Worm (Caenorhabditis elegans) whole organism, mixed stage, embryonic: ENCODE data around the gene sym-1.

Source experiments
- M03D4.4 ChIP-seq: sonication (generic microtip); optimal IDR thresholded peaks from 2 replicates; lab custom pipeline; 2017; ENCODE audit warnings: mild to moderate bottlenecking, missing genetic modification characterization, missing compliant biosample characterization
- blmp-1 ChIP-seq: fragments of 150-350 bp; optimal IDR thresholded peaks from 2 replicates; lab custom pipeline; 2014; ENCODE audit warnings: missing biosample characterization, missing genetic modification characterization
- ceh-43 ChIP-seq: fragments of 200-800 bp; sonication (Bioruptor generic); optimal IDR thresholded peaks from 2 replicates; lab custom pipeline; 2018; ENCODE audit warnings: mild to moderate bottlenecking, missing genetic modification characterization, moderate library complexity, missing compliant biosample characterization
- ceh-83 ChIP-seq: fragments of 200-800 bp; sonication (Bioruptor generic); optimal IDR thresholded peaks from 2 replicates; lab custom pipeline; 2018; ENCODE audit warnings: mild to moderate bottlenecking, missing genetic modification characterization, missing compliant biosample characterization
- ces-1 ChIP-seq: fragments of 150-350 bp; optimal IDR thresholded peaks from 2 replicates; lab custom pipeline; 2014; ENCODE audit warnings: missing biosample characterization, missing genetic modification reagents, missing genetic modification characterization
- cnd-1 ChIP-seq: fragments of 200-800 bp; sonication (Bioruptor generic); optimal IDR thresholded peaks from 2 replicates; lab custom pipeline; 2018; ENCODE audit warnings: mild to moderate bottlenecking, missing genetic modification characterization, missing compliant biosample characterization
- elt-1 ChIP-seq: sonication (generic microtip); optimal IDR thresholded peaks from 2 replicates; lab custom pipeline; 2017; ENCODE audit warnings: missing genetic modification characterization, mild to moderate bottlenecking, missing compliant biosample characterization, antibody characterized with exemption, moderate library complexity, borderline replicate concordance; ENCODE audit not compliant: insufficient read depth
- flh-1 ChIP-seq: fragments of 200-800 bp; sonication (Bioruptor generic); optimal IDR thresholded peaks from 2 replicates; lab custom pipeline; 2018; ENCODE audit warnings: mild to moderate bottlenecking, missing genetic modification characterization, moderate library complexity, missing compliant biosample characterization
- ham-2 ChIP-seq: fragments of 200-800 bp; sonication (Bioruptor generic); optimal IDR thresholded peaks from 2 replicates; lab custom pipeline; 2018; ENCODE audit warnings: mild to moderate bottlenecking, missing genetic modification characterization, missing compliant biosample characterization
- hlh-1 ChIP-seq: fragments of 150-350 bp; optimal IDR thresholded peaks from 2 replicates; lab custom pipeline; 2014; ENCODE audit warnings: missing biosample characterization, missing genetic modification reagents, missing genetic modification characterization
- lin-13 ChIP-seq: fragments of 150-350 bp; optimal IDR thresholded peaks from 2 replicates; lab custom pipeline; 2014; ENCODE audit warnings: missing biosample characterization, missing genetic modification characterization
- lsy-2 ChIP-seq: fragments of 150-350 bp; optimal IDR thresholded peaks from 2 replicates; lab custom pipeline; 2014; ENCODE audit warnings: missing biosample characterization, missing genetic modification characterization
- mep-1 ChIP-seq: fragments of 150-350 bp; optimal IDR thresholded peaks from 2 replicates; lab custom pipeline; 2017; ENCODE audit warnings: missing biosample characterization, missing genetic modification reagents, missing genetic modification characterization, inconsistent platforms
- mls-2 ChIP-seq: sonication (generic microtip); optimal IDR thresholded peaks from 2 replicates; lab custom pipeline; 2016; ENCODE audit warnings: mild to moderate bottlenecking, missing genetic modification characterization, moderate library complexity, missing compliant biosample characterization
- nhr-12 ChIP-seq: fragments of 150-350 bp; optimal IDR thresholded peaks from 2 replicates; lab custom pipeline; 2014; ENCODE audit warnings: missing biosample characterization, missing genetic modification characterization
- nhr-2 ChIP-seq: fragments of 150-350 bp; optimal IDR thresholded peaks from 2 replicates; lab custom pipeline; 2014; ENCODE audit warnings: missing biosample characterization, missing genetic modification characterization
- nhr-237 ChIP-seq: fragments of 150-350 bp; optimal IDR thresholded peaks from 2 replicates; lab custom pipeline; 2014; ENCODE audit warnings: missing biosample characterization, missing genetic modification characterization
- nhr-28 ChIP-seq: fragments of 150-350 bp; optimal IDR thresholded peaks from 2 replicates; lab custom pipeline; 2014; ENCODE audit warnings: missing biosample characterization, missing genetic modification characterization
- nhr-76 ChIP-seq: sonication (generic microtip); optimal IDR thresholded peaks from 2 replicates; lab custom pipeline; 2017; ENCODE audit warnings: missing biosample characterization, missing genetic modification characterization
- pha-4 ChIP-seq: fragments of 150-350 bp; optimal IDR thresholded peaks from 2 replicates; lab custom pipeline; 2018; ENCODE audit warnings: missing biosample characterization, missing genetic modification reagents, missing genetic modification characterization
- snpc-4 ChIP-seq: fragments of 150-350 bp; optimal IDR thresholded peaks from 2 replicates; lab custom pipeline; 2014; ENCODE audit warnings: missing biosample characterization, missing genetic modification characterization
- sptf-1 ChIP-seq: sonication (generic microtip); optimal IDR thresholded peaks from 2 replicates; lab custom pipeline; 2017; ENCODE audit warnings: mild to moderate bottlenecking, missing genetic modification characterization, moderate library complexity, missing compliant biosample characterization
- tbx-8 ChIP-seq: fragments of 200-800 bp; sonication (Bioruptor generic); optimal IDR thresholded peaks from 2 replicates; lab custom pipeline; 2018; ENCODE audit warnings: mild to moderate bottlenecking, missing genetic modification characterization, moderate library complexity, missing compliant biosample characterization
- unc-120 ChIP-seq: sonication (generic microtip); optimal IDR thresholded peaks from 2 replicates; lab custom pipeline; 2017; ENCODE audit warnings: missing genetic modification characterization, missing compliant biosample characterization; ENCODE audit not compliant: poor library complexity, severe bottlenecking
- unc-39 ChIP-seq: fragments of 150-350 bp; optimal IDR thresholded peaks from 2 replicates; lab custom pipeline; 2014; ENCODE audit warnings: missing biosample characterization, missing genetic modification characterization
- unc-62 ChIP-seq: fragments of 150-350 bp; optimal IDR thresholded peaks from 2 replicates; lab custom pipeline; 2014; ENCODE audit warnings: missing biosample characterization, missing genetic modification reagents, missing genetic modification characterization
- zip-8 ChIP-seq: fragments of 150-350 bp; optimal IDR thresholded peaks from 2 replicates; lab custom pipeline; 2014; ENCODE audit warnings: missing biosample characterization, missing genetic modification characterization
- ztf-11 ChIP-seq: fragments of 150-350 bp; optimal IDR thresholded peaks from 2 replicates; lab custom pipeline; 2014; ENCODE audit warnings: missing biosample characterization, missing genetic modification characterization

The sym-1 gene

DNA sequence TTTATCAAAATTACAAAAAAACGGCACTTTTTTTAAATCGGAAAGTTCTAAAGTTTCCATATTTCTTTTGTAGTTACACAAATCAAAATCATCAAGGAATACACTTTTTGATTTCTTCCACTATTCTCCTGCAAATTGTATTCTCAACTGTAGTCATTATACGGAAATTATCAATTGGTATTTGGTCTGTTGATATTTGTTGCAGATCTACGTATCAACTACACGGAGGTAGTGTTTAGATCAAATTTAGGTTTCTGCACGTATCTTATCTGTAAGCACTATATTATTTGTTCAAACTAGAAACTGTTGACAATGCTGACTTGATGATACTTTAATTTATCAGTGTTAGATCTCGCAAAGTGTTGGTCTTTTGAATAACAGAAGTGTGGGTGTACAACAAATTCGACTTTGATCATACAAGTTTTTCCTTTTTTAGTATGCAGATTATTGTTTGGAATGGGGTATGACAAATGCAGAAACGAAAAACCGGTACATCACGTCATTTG, 13.1 kb upstream of the sym-1 start:
- TF ChIP-seq unc-120 (no peak), ham-2 (GFP tag; lab: Kevin White, UChicago) (no peak), mls-2 (tag; lab: Kevin White, UChicago) (no peak)

DNA sequence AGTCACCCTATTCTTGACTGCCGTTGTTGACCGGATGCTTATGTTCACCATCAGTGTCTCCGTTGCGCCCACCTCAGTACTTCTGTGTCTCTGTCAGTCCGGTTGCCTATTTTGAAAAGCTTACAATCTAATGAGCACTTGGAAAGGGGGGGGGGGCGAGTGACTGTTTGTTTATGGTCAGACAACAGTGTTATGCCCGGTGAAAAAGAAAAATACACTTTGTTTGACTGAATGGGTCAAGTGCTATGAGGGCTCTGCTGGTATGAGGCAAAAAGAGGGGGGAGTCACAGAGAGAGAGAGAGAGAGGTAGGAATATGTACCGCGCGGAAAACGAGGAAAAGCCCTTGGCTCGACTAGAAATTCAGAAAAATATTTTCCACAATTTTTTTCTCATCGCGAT, 10.1 kb upstream of the sym-1 start:
- peak; percentile 13 for TF ChIP-seq cnd-1 (tag; lab: Kevin White, UChicago)
- no peak for TF ChIP-seq blmp-1 (tag; lab: Kevin White, UChicago)
- peak; percentile 56 for TF ChIP-seq sptf-1
- peak; percentile 13 for TF ChIP-seq nhr-237 (tag; lab: Kevin White, UChicago)

DNA sequence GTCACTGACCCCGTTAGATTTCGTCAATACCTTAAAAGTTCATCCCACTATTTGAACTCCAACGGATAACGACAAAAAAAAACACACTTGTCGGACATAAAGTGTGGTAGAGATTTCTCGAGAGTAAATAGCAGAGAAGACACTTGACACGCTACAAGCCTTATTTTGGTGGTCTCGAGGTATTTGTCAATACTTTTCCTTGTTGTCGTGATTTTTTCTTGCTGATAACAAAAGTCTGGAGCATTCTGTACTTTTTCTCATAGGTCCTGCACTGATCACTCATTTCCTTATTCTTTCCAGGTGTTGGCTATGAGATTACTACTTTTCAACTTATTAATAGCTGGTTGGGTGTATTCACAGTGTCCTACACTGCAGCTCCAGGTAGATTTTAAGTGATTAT, 9.0 kb upstream of the sym-1 start, which contains the start of gene lron-1:
lron-1 (plus strand) TSS at position 301 of the 400 bp plus-strand sequence.
- TF ChIP-seq elt-1 (tag; lab: Kevin White, UChicago) (no peak), lsy-2 (tag; lab: Kevin White, UChicago) (no peak), nhr-12 (tag; lab: Kevin White, UChicago) (no peak), flh-1 (GFP tag; lab: Kevin White, UChicago) (no peak), nhr-2 (tag; lab: Kevin White, UChicago) (no peak), lin-13 (tag; lab: Kevin White, UChicago) (no peak), hlh-1 (tag; lab: Kevin White, UChicago) (no peak), nhr-237 (tag; lab: Kevin White, UChicago) (no peak), mls-2 (tag; lab: Kevin White, UChicago) (no peak), unc-62 (GFP tag; lab: Kevin White, UChicago) (no peak), cnd-1 (tag; lab: Kevin White, UChicago) (no peak)

DNA sequence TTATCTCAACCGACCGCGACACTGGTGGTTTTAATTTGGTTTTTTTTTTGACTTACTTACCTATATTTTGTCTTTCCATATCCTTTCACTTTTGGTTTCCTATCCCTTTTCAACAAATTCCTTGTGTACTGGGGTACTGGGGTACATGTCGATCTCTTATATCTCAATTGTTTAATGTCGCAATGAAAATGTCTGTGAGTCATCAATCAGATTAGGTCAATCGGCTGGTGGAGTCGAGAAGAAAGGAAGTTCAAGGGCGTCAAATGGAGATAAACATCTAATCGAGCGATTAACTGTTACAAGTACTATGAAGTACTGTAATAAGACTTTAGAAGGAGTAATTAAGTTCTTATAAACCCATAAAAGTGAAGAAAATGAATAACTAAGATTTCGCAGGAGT, 5.5 kb upstream of the sym-1 start:
- peak; percentile 78 for TF ChIP-seq nhr-2 (tag; lab: Kevin White, UChicago)
- peak; percentile 82 for TF ChIP-seq elt-1 (tag; lab: Kevin White, UChicago)
- TF ChIP-seq ztf-11 (tag; lab: Kevin White, UChicago), result no peak
- TF ChIP-seq nhr-28, result no peak
- peak; percentile 86 for TF ChIP-seq unc-62 (GFP tag; lab: Kevin White, UChicago)

DNA sequence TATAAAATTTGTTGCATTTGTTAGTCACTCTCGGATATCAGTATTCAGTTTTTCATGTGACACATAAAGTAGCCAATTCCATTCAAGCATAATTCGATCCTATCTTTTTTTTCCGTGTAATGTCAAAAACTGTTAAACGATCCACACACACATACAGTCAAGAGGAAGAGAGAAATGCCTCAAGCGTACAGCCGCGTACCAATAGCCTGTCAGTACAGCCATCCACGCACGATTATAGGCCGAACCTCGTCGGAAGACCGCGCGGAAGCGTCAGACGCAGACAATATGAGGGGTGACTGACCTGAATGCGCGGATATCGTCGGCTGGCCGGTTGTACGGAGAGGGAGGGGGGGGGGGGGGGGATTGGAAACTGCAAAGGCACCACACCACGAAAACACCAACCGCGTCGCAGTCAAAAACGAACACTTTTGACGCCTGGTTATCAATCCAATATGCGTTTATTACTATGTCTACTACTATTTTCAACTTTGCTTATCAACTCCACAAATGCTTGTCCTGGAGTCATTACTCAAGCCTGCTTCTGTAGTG, 3.8 kb upstream of the sym-1 start, which contains the start of gene let-4:
let-4 (plus strand) TSS at position 357 of the 549 bp plus-strand sequence.
- no peak for TF ChIP-seq hlh-1 (tag; lab: Kevin White, UChicago)
- TF ChIP-seq nhr-2 (tag; lab: Kevin White, UChicago), result peak; percentile 44
- peak; percentile 96 for TF ChIP-seq ham-2 (GFP tag; lab: Kevin White, UChicago)
- peak; percentile 2 for TF ChIP-seq M03D4.4 (tag; lab: Kevin White, UChicago)
- TF ChIP-seq mls-2 (tag; lab: Kevin White, UChicago), result peak; percentile 20
- no peak for TF ChIP-seq ceh-43
- no peak for TF ChIP-seq elt-1 (tag; lab: Kevin White, UChicago)
- no peak for TF ChIP-seq unc-62 (GFP tag; lab: Kevin White, UChicago)
- TF ChIP-seq sptf-1, result peak; percentile 59
- TF ChIP-seq pha-4, result no peak
- TF ChIP-seq ceh-83 (GFP tag; lab: Kevin White, UChicago), result peak; percentile 28
- no peak for TF ChIP-seq unc-39
- no peak for TF ChIP-seq nhr-12 (tag; lab: Kevin White, UChicago)

DNA sequence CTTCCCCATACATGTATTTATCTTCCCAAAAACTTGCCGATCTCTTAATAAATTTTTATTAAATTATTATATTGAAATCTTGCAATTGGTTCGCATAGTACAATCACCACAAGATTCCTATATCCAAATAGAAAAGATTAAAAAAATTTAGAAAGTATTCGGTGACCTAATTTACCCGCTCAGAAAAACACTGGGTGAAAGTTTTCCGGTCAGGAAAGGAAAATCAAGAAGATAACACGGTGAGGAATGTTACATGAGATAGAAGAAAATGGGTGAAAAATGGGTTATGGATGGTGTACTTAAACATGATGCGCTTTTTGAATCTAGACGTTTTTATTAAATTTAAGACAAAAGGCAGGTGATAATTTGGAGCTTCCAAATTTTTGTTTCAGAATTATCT, 569 bp upstream of the sym-1 start:
- TF ChIP-seq zip-8, result no peak
- TF ChIP-seq blmp-1 (tag; lab: Kevin White, UChicago), result peak; percentile 64

DNA sequence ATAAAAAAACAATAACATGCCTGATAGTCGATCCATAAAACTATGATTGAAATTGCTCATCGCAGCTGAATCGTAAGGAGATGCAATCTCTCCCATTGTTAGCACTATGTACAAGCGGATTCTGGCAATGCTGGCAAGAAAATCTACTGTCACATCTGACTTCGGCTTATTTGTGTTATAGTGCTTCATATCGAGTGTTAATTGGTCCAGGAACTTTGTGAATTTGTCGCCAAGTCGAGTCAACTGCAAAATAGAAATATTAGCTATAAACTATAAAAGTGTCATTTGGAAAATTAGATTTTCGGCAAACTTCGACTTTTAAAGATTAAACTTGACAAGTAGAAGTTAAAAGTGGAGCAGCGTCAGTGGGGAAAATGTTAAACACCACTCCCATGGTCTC, 2.9 kb downstream of the sym-1 start:
- TF ChIP-seq ces-1, result no peak
- TF ChIP-seq sptf-1, result no peak
- TF ChIP-seq blmp-1 (tag; lab: Kevin White, UChicago), result no peak
- TF ChIP-seq cnd-1 (tag; lab: Kevin White, UChicago), result no peak
- TF ChIP-seq zip-8, result no peak
- TF ChIP-seq ztf-11 (tag; lab: Kevin White, UChicago), result no peak
- TF ChIP-seq pha-4, result no peak
- no peak for TF ChIP-seq nhr-2 (tag; lab: Kevin White, UChicago)
- TF ChIP-seq nhr-28, result no peak
- TF ChIP-seq nhr-237 (tag; lab: Kevin White, UChicago), result no peak
- no peak for TF ChIP-seq mep-1 (tag; lab: Kevin White, UChicago)
- TF ChIP-seq snpc-4 (tag; lab: Kevin White, UChicago), result no peak
- TF ChIP-seq tbx-8 (GFP tag; lab: Kevin White, UChicago), result no peak
- no peak for TF ChIP-seq ceh-43
- TF ChIP-seq ceh-83 (GFP tag; lab: Kevin White, UChicago), result no peak
- no peak for TF ChIP-seq nhr-76
- no peak for TF ChIP-seq elt-1 (tag; lab: Kevin White, UChicago)
- TF ChIP-seq, all 35 proteins: peak for 0
